Fruit fly (Drosophila melanogaster) whole organism, embryonic: ENCODE results near the gene Pat1.

Experiments
- Ada2b ChIP-seq: fragments of 200-800 bp; sonication (Bioruptor generic); IDR thresholded peaks from 2 replicates; pipeline ENCODE4 v1.3.6; 2022; ENCODE audit warnings: missing biosample characterization, missing genetic modification characterization
- CG1024 ChIP-seq: fragments of 200-800 bp; sonication (Bioruptor generic); IDR thresholded peaks from 2 replicates; pipeline ENCODE4 v1.3.6; 2022; ENCODE audit warnings: missing biosample characterization, missing genetic modification characterization
- CG11696 ChIP-seq: fragments of 200-800 bp; sonication (Bioruptor generic); IDR thresholded peaks from 2 replicates; pipeline ENCODE4 v1.3.6; 2022; ENCODE audit warnings: missing biosample characterization, missing genetic modification characterization
- CG13624 ChIP-seq: fragments of 200-800 bp; sonication (Bioruptor generic); optimal IDR thresholded peaks from 2 replicates; lab custom pipeline; 2016; ENCODE audit warnings: missing biosample characterization, missing genetic modification characterization
- CG14441 ChIP-seq: fragments of 200-800 bp; sonication (Bioruptor generic); IDR thresholded peaks from 2 replicates; pipeline ENCODE4 v1.3.6; 2022; ENCODE audit warnings: missing biosample characterization, missing genetic modification characterization
- CG15514 ChIP-seq: fragments of 200-800 bp; sonication (Bioruptor generic); optimal IDR thresholded peaks from 3 replicates; lab custom pipeline; 2017; ENCODE audit warnings: missing biosample characterization, missing genetic modification characterization, mild to moderate bottlenecking, moderate library complexity, missing genetic modification reagents
- CG17912 ChIP-seq: fragments of 200-800 bp; sonication (Bioruptor generic); optimal IDR thresholded peaks from 2 replicates; lab custom pipeline; 2018; ENCODE audit warnings: missing biosample characterization, mild to moderate bottlenecking, missing genetic modification characterization
- CG2116 ChIP-seq: fragments of 200-800 bp; sonication (Bioruptor generic); optimal IDR thresholded peaks from 3 replicates; lab custom pipeline; 2018; ENCODE audit warnings: missing biosample characterization, mild to moderate bottlenecking, missing genetic modification characterization
- CG30431 ChIP-seq: fragments of 200-800 bp; sonication (Bioruptor generic); optimal IDR thresholded peaks from 2 replicates; lab custom pipeline; 2017; ENCODE audit warnings: missing biosample characterization, missing genetic modification characterization
- CG3407 ChIP-seq: fragments of 200-800 bp; sonication (Bioruptor generic); optimal IDR thresholded peaks from 2 replicates; lab custom pipeline; 2018; ENCODE audit warnings: missing biosample characterization, mild to moderate bottlenecking, missing genetic modification characterization
- CG3726 ChIP-seq: fragments of 200-800 bp; sonication (Bioruptor generic); IDR thresholded peaks from 3 replicates; pipeline ENCODE4, ENCODE4 v1.3.6; 2022; ENCODE audit warnings: missing biosample characterization, missing genetic modification characterization
- CG4404 ChIP-seq: fragments of 200-800 bp; sonication (Bioruptor generic); IDR thresholded peaks from 2 replicates; pipeline ENCODE4 v1.3.6; 2022; ENCODE audit warnings: missing biosample characterization, missing genetic modification characterization
- CG6689 ChIP-seq: fragments of 200-800 bp; sonication (Bioruptor generic); IDR thresholded peaks from 2 replicates; pipeline ENCODE4 v1.3.6; 2022; ENCODE audit warnings: missing biosample characterization, missing genetic modification characterization
- CG7556 ChIP-seq: fragments of 200-800 bp; sonication (Bioruptor generic); optimal IDR thresholded peaks from 2 replicates; lab custom pipeline; 2017; ENCODE audit warnings: missing biosample characterization, mild to moderate bottlenecking, missing genetic modification characterization
- CG7839 ChIP-seq: fragments of 200-800 bp; sonication (Bioruptor generic); optimal IDR thresholded peaks from 3 replicates; lab custom pipeline; 2018; ENCODE audit warnings: missing biosample characterization, mild to moderate bottlenecking, missing genetic modification characterization, moderate library complexity
- CG7928 ChIP-seq: fragments of 200-800 bp; sonication (Bioruptor generic); optimal IDR thresholded peaks from 2 replicates; lab custom pipeline; 2017; ENCODE audit warnings: missing biosample characterization, mild to moderate bottlenecking, missing genetic modification characterization
- CG7987 ChIP-seq: fragments of 200-800 bp; sonication (Bioruptor generic); optimal IDR thresholded peaks from 2 replicates; lab custom pipeline; 2018; ENCODE audit warnings: missing biosample characterization, mild to moderate bottlenecking, missing genetic modification characterization, moderate library complexity
- CG8388 ChIP-seq: fragments of 200-800 bp; sonication (Bioruptor generic); optimal IDR thresholded peaks from 2 replicates; lab custom pipeline; 2019; ENCODE audit warnings: missing biosample characterization, mild to moderate bottlenecking, missing genetic modification characterization, moderate library complexity
- CG9437 ChIP-seq: fragments of 200-800 bp; sonication (Bioruptor generic); optimal IDR thresholded peaks from 2 replicates; lab custom pipeline; 2018; ENCODE audit warnings: missing biosample characterization, mild to moderate bottlenecking, missing genetic modification characterization
- Dip3 ChIP-seq: fragments of 200-800 bp; sonication (Bioruptor generic); optimal IDR thresholded peaks from 3 replicates; lab custom pipeline; 2016; ENCODE audit warnings: missing biosample characterization, missing genetic modification characterization
- ERR ChIP-seq: fragments of 200-800 bp; sonication (Bioruptor generic); optimal IDR thresholded peaks from 2 replicates; lab custom pipeline; 2016; ENCODE audit warnings: missing biosample characterization, missing genetic modification characterization
- HLH4C ChIP-seq: fragments of 200-800 bp; sonication (Bioruptor generic); IDR thresholded peaks from 3 replicates; pipeline ENCODE4 v1.3.6; 2022; ENCODE audit warnings: missing biosample characterization, missing genetic modification characterization; ENCODE audit not compliant: partially characterized antibody
- Hr3 ChIP-seq: fragments of 200-800 bp; sonication (Bioruptor generic); optimal IDR thresholded peaks from 3 replicates; lab custom pipeline; 2016; ENCODE audit warnings: missing biosample characterization, missing genetic modification characterization
- MESR4 ChIP-seq: fragments of 200-800 bp; sonication (Bioruptor generic); optimal IDR thresholded peaks from 2 replicates; lab custom pipeline; 2018; ENCODE audit warnings: missing biosample characterization, mild to moderate bottlenecking, missing genetic modification characterization, moderate library complexity
- NFAT ChIP-seq: fragments of 200-800 bp; sonication (Bioruptor generic); IDR thresholded peaks from 2 replicates; pipeline ENCODE4 v1.3.6; 2022; ENCODE audit warnings: missing biosample characterization, missing genetic modification characterization
- Neu2 ChIP-seq: fragments of 200-800 bp; sonication (Bioruptor generic); optimal IDR thresholded peaks from 3 replicates; lab custom pipeline; 2016; ENCODE audit warnings: missing biosample characterization, missing genetic modification characterization, borderline replicate concordance
- Six4 ChIP-seq: fragments of 200-800 bp; sonication (Bioruptor generic); optimal IDR thresholded peaks from 2 replicates; lab custom pipeline; 2016; ENCODE audit warnings: missing biosample characterization, missing genetic modification characterization
- Ssrp ChIP-seq: fragments of 200-800 bp; sonication (Bioruptor generic); optimal IDR thresholded peaks from 2 replicates; lab custom pipeline; 2018; ENCODE audit warnings: missing biosample characterization, mild to moderate bottlenecking, missing genetic modification characterization, moderate library complexity
- Trl ChIP-seq, 3 experiments: fragments of >200 bp in 2 of 3; fragments of 200-800 bp in 1 of 3; sonication (Bioruptor generic) in 1 of 3; optimal IDR thresholded peaks; 2 replicates in 1 of 3; 3 replicates in 2 of 3; lab custom pipeline; 2016 to 2017; ENCODE audit warnings: missing biosample characterization in 1 of 3, missing genetic modification characterization in 1 of 3
- Usf ChIP-seq: fragments of 200-800 bp; sonication (Bioruptor generic); optimal IDR thresholded peaks from 2 replicates; lab custom pipeline; 2017; ENCODE audit warnings: missing genotype, missing biosample characterization, missing genetic modification characterization
- Xrp1 ChIP-seq: fragments of 200-800 bp; sonication (Bioruptor generic); IDR thresholded peaks from 2 replicates; pipeline ENCODE4 v1.3.6; 2022; ENCODE audit warnings: missing biosample characterization, missing genetic modification characterization
- ab ChIP-seq: fragments of 200-800 bp; sonication (Bioruptor generic); optimal IDR thresholded peaks from 2 replicates; lab custom pipeline; 2016; ENCODE audit warnings: missing biosample characterization, missing genetic modification characterization
- ap ChIP-seq: fragments of 200-800 bp; sonication (Bioruptor generic); IDR thresholded peaks from 2 replicates; pipeline ENCODE4 v1.3.6; 2022; ENCODE audit warnings: missing biosample characterization, missing genetic modification characterization
- ara ChIP-seq: fragments of 200-800 bp; sonication (Bioruptor generic); IDR thresholded peaks from 2 replicates; pipeline ENCODE4 v1.3.6; 2022; ENCODE audit warnings: missing biosample characterization, missing genetic modification characterization
- ato ChIP-seq: fragments of 200-800 bp; sonication (Bioruptor generic); IDR thresholded peaks from 2 replicates; pipeline ENCODE4 v1.3.6; 2022; ENCODE audit warnings: missing biosample characterization, missing genetic modification characterization; ENCODE audit not compliant: partially characterized antibody
- caup ChIP-seq: fragments of 200-800 bp; sonication (Bioruptor generic); optimal IDR thresholded peaks from 3 replicates; lab custom pipeline; 2017; ENCODE audit warnings: missing biosample characterization, mild to moderate bottlenecking, missing genetic modification characterization, moderate library complexity; ENCODE audit not compliant: severe bottlenecking
- crp ChIP-seq, 2 experiments: fragments of 200-800 bp; sonication (Bioruptor generic); optimal IDR thresholded peaks; 2 replicates in 1 of 2; 3 replicates in 1 of 2; lab custom pipeline; 2017; ENCODE audit warnings: missing biosample characterization in 2 of 2, missing genetic modification characterization in 2 of 2, mild to moderate bottlenecking in 1 of 2, moderate library complexity in 1 of 2
- danr ChIP-seq: fragments of 200-800 bp; sonication (Bioruptor generic); IDR thresholded peaks from 2 replicates; pipeline ENCODE4 v1.3.6; 2022; ENCODE audit warnings: missing biosample characterization, missing genetic modification characterization
- dmrt11E ChIP-seq: fragments of 200-800 bp; sonication (Bioruptor generic); optimal IDR thresholded peaks from 3 replicates; lab custom pipeline; 2018; ENCODE audit warnings: missing biosample characterization, mild to moderate bottlenecking, missing genetic modification characterization, moderate library complexity
- emc ChIP-seq: fragments of 200-800 bp; sonication (Bioruptor generic); optimal IDR thresholded peaks from 2 replicates; lab custom pipeline; 2016; ENCODE audit warnings: missing biosample characterization, missing genetic modification characterization
- gro ChIP-seq: fragments of 200-800 bp; sonication (Bioruptor generic); optimal IDR thresholded peaks from 2 replicates; lab custom pipeline; 2016; ENCODE audit warnings: missing biosample characterization, missing genetic modification characterization
- ham ChIP-seq: fragments of 200-800 bp; sonication (Bioruptor generic); IDR thresholded peaks from 2 replicates; pipeline ENCODE4 v1.3.6; 2022; ENCODE audit warnings: missing biosample characterization, missing genetic modification characterization
- hb ChIP-seq: fragments of 200-800 bp; sonication (Bioruptor generic); IDR thresholded peaks from 3 replicates; pipeline ENCODE4 v1.3.6; 2022; ENCODE audit warnings: missing biosample characterization, missing genetic modification characterization; ENCODE audit not compliant: partially characterized antibody
- hth ChIP-seq: fragments of >200 bp; optimal IDR thresholded peaks from 2 replicates; lab custom pipeline; 2017; ENCODE audit warnings: inconsistent platforms
- lilli ChIP-seq: fragments of 200-800 bp; sonication (Bioruptor generic); optimal IDR thresholded peaks from 3 replicates; lab custom pipeline; 2016; ENCODE audit warnings: missing biosample characterization, missing genetic modification characterization
- lmd ChIP-seq: fragments of 200-800 bp; sonication (Bioruptor generic); IDR thresholded peaks from 2 replicates; pipeline ENCODE4 v1.3.6; 2022; ENCODE audit warnings: missing biosample characterization, missing genetic modification characterization
- luna ChIP-seq: fragments of 200-800 bp; sonication (Bioruptor generic); optimal IDR thresholded peaks from 2 replicates; lab custom pipeline; 2016; ENCODE audit warnings: missing biosample characterization, missing genetic modification characterization
- pzg ChIP-seq: fragments of 200-800 bp; sonication (Bioruptor generic); optimal IDR thresholded peaks from 3 replicates; lab custom pipeline; 2018; ENCODE audit warnings: missing biosample characterization, mild to moderate bottlenecking, missing genetic modification characterization, moderate library complexity
- ranshi ChIP-seq: fragments of 200-800 bp; sonication (Bioruptor generic); IDR thresholded peaks from 2 replicates; pipeline ENCODE4 v1.3.6; 2022; ENCODE audit warnings: missing biosample characterization, missing genetic modification characterization
- usp ChIP-seq: fragments of >200 bp; optimal IDR thresholded peaks from 2 replicates; lab custom pipeline; 2017; ENCODE audit warnings: missing biosample characterization, missing genetic modification characterization
- zen2 ChIP-seq: fragments of 200-800 bp; sonication (Bioruptor generic); IDR thresholded peaks from 3 replicates; pipeline ENCODE4 v1.3.6; 2022; ENCODE audit warnings: missing biosample characterization, missing genetic modification characterization; ENCODE audit not compliant: partially characterized antibody

Gene Pat1

DNA sequence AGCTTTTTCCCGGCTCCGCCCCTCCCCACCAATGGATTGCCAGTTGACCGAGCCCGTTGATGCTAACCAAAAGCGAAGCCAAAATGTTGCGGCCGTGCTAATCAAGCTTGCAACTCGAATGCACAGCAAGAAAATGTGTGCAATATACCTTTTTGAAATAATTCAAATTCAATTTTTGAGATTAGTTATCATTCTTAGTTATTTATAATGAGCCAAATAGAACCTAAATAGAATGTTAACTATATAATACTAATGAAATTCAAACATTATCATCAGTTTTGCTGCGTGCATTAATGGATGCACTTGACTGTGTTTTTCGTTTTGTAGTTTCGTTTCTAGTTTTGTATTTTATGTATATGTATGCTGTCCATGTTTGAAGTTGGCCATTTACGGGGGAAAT lies 48.2 kb upstream of the Pat1 start (continued):
- no peak for TF ChIP-seq luna (GFP tag; lab: Kevin White, UChicago)
- no peak for TF ChIP-seq CG15514
- TF ChIP-seq usp (GFP tag; lab: Kevin White, UChicago), result no peak
- TF ChIP-seq CG4404 (GFP tag; lab: Robert Waterston, UW), result no peak
- TF ChIP-seq ranshi (GFP tag; lab: Robert Waterston, UW), result 0 out of 2 replicates have a peak, but pooled peaks have one; percentile 25
- TF ChIP-seq Dip3 (GFP tag; lab: Kevin White, UChicago), result no peak
- no peak for TF ChIP-seq Neu2 (GFP tag; lab: Kevin White, UChicago)
- no peak for TF ChIP-seq crp (GFP tag; optimal IDR thresholded peaks at IDR 0.05; lab: Kevin White, UChicago)
- peak; percentile 17 for TF ChIP-seq CG9437 (GFP tag; lab: Kevin White, UChicago)
- no peak for TF ChIP-seq emc (GFP tag; lab: Kevin White, UChicago)
- TF ChIP-seq CG14441, result peak; percentile 63
- no peak for TF ChIP-seq CG2116 (GFP tag; lab: Kevin White, UChicago)
- no peak for TF ChIP-seq Hr3 (GFP tag; lab: Kevin White, UChicago)
- TF ChIP-seq Six4 (GFP tag; lab: Kevin White, UChicago), result no peak
- 0 out of 2 replicates have a peak, but pooled peaks have one; percentile 28 for TF ChIP-seq Ada2b
- no peak for TF ChIP-seq Usf (GFP tag; lab: Kevin White, UChicago)
- no peak for TF ChIP-seq danr (GFP tag; lab: Robert Waterston, UW)
- no peak for TF ChIP-seq caup
- TF ChIP-seq Xrp1 (GFP tag; lab: Robert Waterston, UW), result peak; percentile 55
- TF ChIP-seq MESR4 (GFP tag; lab: Kevin White, UChicago), result no peak
- no peak for TF ChIP-seq dmrt11E (tag; lab: Kevin White, UChicago)
- peak; percentile 42; the same call in 1 of the 2 replicates for TF ChIP-seq lmd (GFP tag; lab: Robert Waterston, UW)
- TF ChIP-seq hth (lab: Kevin White, UChicago), result no peak
- no peak for TF ChIP-seq Trl (optimal IDR thresholded peaks at IDR 0.05; lab: Kevin White, UChicago)
- no peak for TF ChIP-seq Trl (GFP tag; optimal IDR thresholded peaks at IDR 0.05; lab: Kevin White, UChicago)
- peak; percentile 63 for TF ChIP-seq CG7839 (tag; lab: Kevin White, UChicago)
- no peak for TF ChIP-seq HLH4C (GFP tag; lab: Robert Waterston, UW)
- TF ChIP-seq CG8388 (GFP tag; lab: Kevin White, UChicago), result peak; percentile 41
- TF ChIP-seq CG3407 (GFP tag; lab: Kevin White, UChicago), result no peak
- no peak for TF ChIP-seq ab (GFP tag; lab: Kevin White, UChicago)
- no peak for TF ChIP-seq gro (GFP tag; lab: Kevin White, UChicago)
- TF ChIP-seq CG11696 (GFP tag; lab: Robert Waterston, UW), result no peak
- TF ChIP-seq CG30431, result no peak
- TF ChIP-seq CG7987 (GFP tag; lab: Kevin White, UChicago), result no peak
- TF ChIP-seq CG6689, result peak; percentile 61
- TF ChIP-seq CG3726, result no peak
- TF ChIP-seq ato, result no peak
- TF ChIP-seq CG1024, result 0 out of 2 replicates have a peak, but pooled peaks have one; percentile 32
- TF ChIP-seq ap (GFP tag; lab: Robert Waterston, UW), result peak; percentile 24; the same call in 1 of the 2 replicates
- peak; percentile 31 for TF ChIP-seq CG7556 (GFP tag; lab: Kevin White, UChicago)
- no peak for TF ChIP-seq hb
- TF ChIP-seq Ssrp, result no peak
- no peak for TF ChIP-seq ham (GFP tag; lab: Robert Waterston, UW)
- no peak for TF ChIP-seq CG7928 (GFP tag; lab: Kevin White, UChicago)
- TF ChIP-seq NFAT (GFP tag; lab: Robert Waterston, UW), result no peak
- no peak for TF ChIP-seq zen2 (GFP tag; lab: Robert Waterston, UW)
- no peak for TF ChIP-seq CG17912 (GFP tag; lab: Kevin White, UChicago)
- peak; percentile 51; the same call in 1 of the 2 replicates for TF ChIP-seq ara (GFP tag; lab: Robert Waterston, UW)
- TF ChIP-seq pzg (GFP tag; lab: Kevin White, UChicago), result no peak
- TF ChIP-seq lilli (GFP tag; lab: Kevin White, UChicago), result no peak
- no peak for TF ChIP-seq CG13624 (GFP tag; lab: Kevin White, UChicago)
- no peak for TF ChIP-seq ERR
